Fruit fly (Drosophila melanogaster) whole organism, wandering third instar larva: ENCODE measurements around the gene CG10005.

Experiments
- Abd-B ChIP-seq: fragments of >200 bp; optimal IDR thresholded peaks from 2 replicates; lab custom pipeline; 2017; ENCODE audit warnings: missing biosample characterization, missing genetic modification characterization
- CG32264 ChIP-seq: fragments of 200-800 bp; sonication (Bioruptor generic); optimal IDR thresholded peaks from 2 replicates; lab custom pipeline; 2016; ENCODE audit warnings: missing biosample characterization, missing genetic modification characterization
- CG9705 ChIP-seq: fragments of 200-800 bp; sonication (Bioruptor generic); optimal IDR thresholded peaks from 2 replicates; lab custom pipeline; 2018; ENCODE audit warnings: missing biosample characterization, mild to moderate bottlenecking, missing genetic modification characterization
- CrebA ChIP-seq: fragments of 200-800 bp; sonication (Bioruptor generic); optimal IDR thresholded peaks from 2 replicates; lab custom pipeline; 2016; ENCODE audit warnings: missing biosample characterization, mild to moderate bottlenecking, missing genetic modification characterization, borderline replicate concordance
- Dfd ChIP-seq: fragments of >200 bp; optimal IDR thresholded peaks from 2 replicates; lab custom pipeline; 2017; ENCODE audit warnings: missing biosample characterization, missing genetic modification characterization
- Dif ChIP-seq: fragments of 200-275, 200-300 bp; sonication (Bioruptor generic); optimal IDR thresholded peaks from 2 replicates; lab custom pipeline; 2018; ENCODE audit warnings: missing biosample characterization, missing genetic modification characterization; ENCODE audit not compliant: partially characterized antibody
- GATAd ChIP-seq: sonication (Bioruptor generic); optimal IDR thresholded peaks from 2 replicates; lab custom pipeline; 2016; ENCODE audit warnings: missing biosample characterization, missing genetic modification characterization
- HLH106 ChIP-seq: fragments of 200-800 bp; optimal IDR thresholded peaks from 3 replicates; lab custom pipeline; 2019; ENCODE audit warnings: missing biosample characterization, mild to moderate bottlenecking, missing genetic modification characterization, moderate library complexity
- Hnf4 ChIP-seq: fragments of 200-800 bp; sonication (Bioruptor generic); optimal IDR thresholded peaks from 2 replicates; lab custom pipeline; 2016; ENCODE audit warnings: missing biosample characterization, mild to moderate bottlenecking, missing genetic modification characterization
- Hr83 ChIP-seq: fragments of 200-300 bp; sonication (Bioruptor generic); optimal IDR thresholded peaks from 2 replicates; lab custom pipeline; 2016; ENCODE audit warnings: missing biosample characterization, mild to moderate bottlenecking, missing genetic modification characterization, moderate library complexity; ENCODE audit not compliant: poor library complexity, severe bottlenecking
- Jra ChIP-seq: sonication (Bioruptor generic); optimal IDR thresholded peaks from 2 replicates; lab custom pipeline; 2016; ENCODE audit warnings: missing biosample characterization, missing genetic modification characterization
- Mio ChIP-seq: sonication (Bioruptor generic); optimal IDR thresholded peaks from 2 replicates; lab custom pipeline; 2016; ENCODE audit warnings: missing biosample characterization, missing genetic modification characterization
- Myc ChIP-seq: fragments of >200 bp; optimal IDR thresholded peaks from 2 replicates; lab custom pipeline; 2017
- N ChIP-seq: fragments of >200 bp; optimal IDR thresholded peaks from 2 replicates; lab custom pipeline; 2018; ENCODE audit warnings: missing biosample characterization, missing external identifiers, missing genetic modification characterization
- OdsH ChIP-seq: fragments of 200-800 bp; sonication (Bioruptor generic); optimal IDR thresholded peaks from 2 replicates; lab custom pipeline; 2016; ENCODE audit warnings: missing biosample characterization, mild to moderate bottlenecking, missing genetic modification characterization
- Rel ChIP-seq, 2 experiments: fragments of 200-800 bp; sonication (Bioruptor generic) in 1 of 2; optimal IDR thresholded peaks; 2 replicates in 1 of 2; 3 replicates in 1 of 2; lab custom pipeline; 2016 to 2019; ENCODE audit warnings: mild to moderate bottlenecking in 2 of 2, missing biosample characterization in 2 of 2, missing genetic modification characterization in 2 of 2, moderate library complexity in 1 of 2
- Sp1 ChIP-seq: fragments of 200-800 bp; sonication (Bioruptor generic); optimal IDR thresholded peaks from 3 replicates; lab custom pipeline; 2019; ENCODE audit warnings: missing biosample characterization, mild to moderate bottlenecking, missing genetic modification characterization, moderate library complexity
- Vsx2 ChIP-seq: fragments of 200-300, 225-300 bp; sonication (Bioruptor generic); optimal IDR thresholded peaks from 2 replicates; lab custom pipeline; 2018; ENCODE audit warnings: missing biosample characterization, missing genetic modification characterization; ENCODE audit not compliant: partially characterized antibody
- br ChIP-seq: fragments of 200-800 bp; sonication (Bioruptor generic); optimal IDR thresholded peaks from 2 replicates; lab custom pipeline; 2016; ENCODE audit warnings: missing biosample characterization, missing genetic modification characterization
- brk ChIP-seq: fragments of 200-800 bp; sonication (Bioruptor generic); optimal IDR thresholded peaks from 2 replicates; lab custom pipeline; 2016; ENCODE audit warnings: missing biosample characterization, mild to moderate bottlenecking, missing genetic modification characterization
- dl ChIP-seq, 2 experiments: fragments of 175-275, 200-275 bp in 1 of 2; fragments of 200-275 bp in 1 of 2; sonication (Bioruptor generic); optimal IDR thresholded peaks; lab custom pipeline; 2018; ENCODE audit warnings: mild to moderate bottlenecking in 2 of 2, missing biosample characterization in 2 of 2, missing genetic modification characterization in 2 of 2, moderate library complexity in 2 of 2; ENCODE audit not compliant: partially characterized antibody in 2 of 2, insufficient read depth in 1 of 2
- dmrt93B ChIP-seq: fragments of 200-800 bp; sonication (Bioruptor generic); optimal IDR thresholded peaks from 2 replicates; lab custom pipeline; 2018; ENCODE audit warnings: missing biosample characterization, mild to moderate bottlenecking, missing genetic modification characterization
- dsf ChIP-seq: sonication (Bioruptor generic); optimal IDR thresholded peaks from 2 replicates; lab custom pipeline; 2016; ENCODE audit warnings: missing biosample characterization, missing genetic modification characterization, borderline replicate concordance
- ey ChIP-seq: fragments of 200-800 bp; sonication (Bioruptor generic); optimal IDR thresholded peaks from 2 replicates; lab custom pipeline; 2016; ENCODE audit warnings: missing biosample characterization, missing genetic modification characterization
- foxo ChIP-seq, 2 experiments: fragments of 200-800 bp; sonication (Bioruptor generic); optimal IDR thresholded peaks; 2 replicates in 1 of 2; 3 replicates in 1 of 2; lab custom pipeline; 2016 to 2017; ENCODE audit warnings: missing biosample characterization in 2 of 2, missing genetic modification characterization in 2 of 2
- fru ChIP-seq: fragments of 200-800 bp; sonication (Bioruptor generic); optimal IDR thresholded peaks from 3 replicates; lab custom pipeline; 2016; ENCODE audit warnings: missing biosample characterization, mild to moderate bottlenecking, missing genetic modification characterization
- h ChIP-seq: fragments of 200-800 bp; sonication (Bioruptor generic); optimal IDR thresholded peaks from 3 replicates; lab custom pipeline; 2016; ENCODE audit warnings: missing biosample characterization, mild to moderate bottlenecking, missing genetic modification characterization
- jim ChIP-seq: fragments of 175-275, 200-325 bp; sonication (Bioruptor generic); optimal IDR thresholded peaks from 2 replicates; lab custom pipeline; 2016; ENCODE audit warnings: missing biosample characterization, mild to moderate bottlenecking, missing genetic modification characterization
- lola ChIP-seq: fragments of >200 bp; optimal IDR thresholded peaks from 2 replicates; lab custom pipeline; 2017; ENCODE audit warnings: missing biosample characterization, missing genetic modification characterization
- pan ChIP-seq: fragments of >200 bp; optimal IDR thresholded peaks from 2 replicates; lab custom pipeline; 2017
- psq ChIP-seq: fragments of 200-800 bp; sonication (Bioruptor generic); optimal IDR thresholded peaks from 3 replicates; lab custom pipeline; 2017; ENCODE audit warnings: missing biosample characterization, mild to moderate bottlenecking, missing genetic modification characterization, moderate library complexity
- rgr ChIP-seq: fragments of 200-800 bp; sonication (Bioruptor generic); optimal IDR thresholded peaks from 3 replicates; lab custom pipeline; 2016; ENCODE audit warnings: missing biosample characterization, mild to moderate bottlenecking, missing genetic modification characterization
- sage ChIP-seq: fragments of 200-800 bp; sonication (Bioruptor generic); optimal IDR thresholded peaks from 2 replicates; lab custom pipeline; 2016; ENCODE audit warnings: missing biosample characterization, mild to moderate bottlenecking, missing genetic modification characterization
- sv ChIP-seq: fragments of 200-800 bp; sonication (Bioruptor generic); optimal IDR thresholded peaks from 3 replicates; lab custom pipeline; 2016; ENCODE audit warnings: missing biosample characterization, missing genetic modification characterization
- tai ChIP-seq: sonication (Bioruptor generic); optimal IDR thresholded peaks from 2 replicates; lab custom pipeline; 2016; ENCODE audit warnings: missing biosample characterization, missing genetic modification characterization
- woc ChIP-seq: sonication (Bioruptor generic); optimal IDR thresholded peaks from 2 replicates; lab custom pipeline; 2016; ENCODE audit warnings: missing biosample characterization, mild to moderate bottlenecking, missing genetic modification characterization

Gene CG10005

DNA sequence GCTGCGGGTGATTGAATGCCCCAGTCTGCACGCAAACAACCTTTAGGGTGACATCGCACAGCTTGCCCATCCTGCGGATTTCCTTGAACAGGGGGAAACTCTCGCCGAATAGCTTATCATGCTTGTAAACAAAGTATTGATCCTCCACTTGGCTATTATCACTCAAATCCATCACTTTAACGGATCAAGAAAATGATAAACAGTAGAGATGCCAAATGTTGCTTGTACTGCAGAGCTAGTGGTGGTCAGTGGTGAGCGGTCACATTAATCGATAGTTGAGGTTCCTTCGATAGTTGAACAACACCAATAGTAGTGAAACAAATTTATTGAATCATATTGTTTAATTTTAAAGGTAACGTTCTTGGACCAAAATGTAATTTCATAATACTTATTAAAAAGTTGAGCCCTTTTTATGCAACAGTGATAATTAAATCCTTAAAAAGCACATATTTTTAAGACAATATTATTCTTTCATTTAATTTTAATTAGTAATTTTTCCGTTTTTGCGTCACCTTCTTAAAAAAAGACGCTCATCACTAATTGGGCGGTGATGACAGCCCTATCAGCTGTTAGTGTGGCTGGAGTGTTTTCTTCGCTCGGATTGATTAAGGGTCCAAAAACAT lies 33.3 kb upstream of the CG10005 start, which contains the start of the genes KLHL18 and GCC185:
Gene KLHL18, minus strand, starts transcription at position 233 of the 623 bp plus-strand sequence.
Gene GCC185, plus strand, starts transcription at position 571 of the 623 bp plus-strand sequence.
- TF ChIP-seq Rel (GFP tag; optimal IDR thresholded peaks at IDR 0.05; lab: Kevin White, UChicago): no peak
- TF ChIP-seq Rel (tag; optimal IDR thresholded peaks at IDR 0.05; lab: Kevin White, UChicago): peak; percentile 10
- TF ChIP-seq foxo (GFP tag; optimal IDR thresholded peaks at IDR 0.05; lab: Kevin White, UChicago): peak in 1 of 2 experiments; percentile 89
- no peak for TF ChIP-seq Hr83 (GFP tag; lab: Kevin White, UChicago)
- no peak for TF ChIP-seq tai (GFP tag; lab: Kevin White, UChicago)
- TF ChIP-seq Dif (GFP tag; lab: Kevin White, UChicago): no peak
- no peak for TF ChIP-seq Jra (GFP tag; lab: Kevin White, UChicago)
- no peak for TF ChIP-seq lola (GFP tag; lab: Kevin White, UChicago)
- no peak for TF ChIP-seq Hnf4
- TF ChIP-seq Mio (GFP tag; lab: Kevin White, UChicago): no peak
- no peak for TF ChIP-seq pan (lab: Kevin White, UChicago)
- TF ChIP-seq Sp1: peak; percentile 76
- TF ChIP-seq h: peak; percentile 84
- TF ChIP-seq N (GFP tag; lab: Kevin White, UChicago): no peak
- TF ChIP-seq dmrt93B: peak; percentile 84
- TF ChIP-seq rgr (GFP tag; lab: Kevin White, UChicago): peak; percentile 85
- TF ChIP-seq woc (GFP tag; lab: Kevin White, UChicago): peak; percentile 93
- TF ChIP-seq jim (GFP tag; lab: Kevin White, UChicago): no peak
- peak; percentile 54 for TF ChIP-seq GATAd (GFP tag; lab: Kevin White, UChicago)
- peak; percentile 82 for TF ChIP-seq fru (GFP tag; lab: Kevin White, UChicago)
- TF ChIP-seq br (GFP tag; lab: Kevin White, UChicago): peak; percentile 61
- TF ChIP-seq CG9705: peak; percentile 72
- peak; percentile 80 for TF ChIP-seq sv (GFP tag; lab: Kevin White, UChicago)
- peak; percentile 91 for TF ChIP-seq HLH106 (tag; lab: Kevin White, UChicago)
- TF ChIP-seq CrebA (GFP tag; lab: Kevin White, UChicago): no peak
- TF ChIP-seq sage: no peak
- TF ChIP-seq OdsH (GFP tag; lab: Kevin White, UChicago): peak; percentile 78
- no peak for TF ChIP-seq Abd-B
- TF ChIP-seq brk (GFP tag; lab: Kevin White, UChicago): no peak
- TF ChIP-seq dsf: peak; percentile 69
- TF ChIP-seq dl (GFP tag; optimal IDR thresholded peaks at IDR 0.05; lab: Kevin White, UChicago; ENCODE audit: insufficient read depth in 1 of 2, partially characterized antibody in 2 of 2): no peak
- peak; percentile 78 for TF ChIP-seq ey
- peak; percentile 86 for TF ChIP-seq Myc (lab: Kevin White, UChicago)
- no peak for TF ChIP-seq CG32264
- no peak for TF ChIP-seq Dfd (GFP tag; lab: Kevin White, UChicago)
- no peak for TF ChIP-seq Vsx2 (GFP tag; lab: Kevin White, UChicago)
- peak; percentile 78 for TF ChIP-seq psq (GFP tag; lab: Kevin White, UChicago)

DNA sequence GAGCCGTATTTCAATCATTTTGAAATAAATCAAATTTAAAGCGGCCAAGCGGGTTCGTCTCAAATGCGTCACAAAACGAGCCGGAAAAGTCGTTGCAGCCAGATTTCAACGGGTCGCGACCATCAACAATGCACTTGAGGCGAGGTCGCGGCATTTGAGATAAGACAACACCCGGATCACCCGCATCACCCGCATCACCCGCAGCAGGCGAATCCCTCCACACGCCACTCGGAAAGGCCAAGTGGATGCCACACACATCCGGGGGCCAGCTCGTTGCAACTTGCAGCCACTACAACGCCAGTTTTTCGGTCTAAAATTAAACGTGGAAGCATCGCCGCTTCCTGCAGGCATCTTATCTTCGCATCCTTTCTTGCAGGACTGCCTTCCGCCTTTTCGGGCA lies 29.4 kb upstream of the CG10005 start:
- TF ChIP-seq Jra (GFP tag; lab: Kevin White, UChicago): no peak
- TF ChIP-seq Abd-B: no peak
- no peak for TF ChIP-seq sage
- TF ChIP-seq Myc (lab: Kevin White, UChicago): no peak
- TF ChIP-seq dl (GFP tag; optimal IDR thresholded peaks at IDR 0.05; lab: Kevin White, UChicago; ENCODE audit: insufficient read depth in 1 of 2, partially characterized antibody in 2 of 2): no peak
- no peak for TF ChIP-seq lola (GFP tag; lab: Kevin White, UChicago)
- TF ChIP-seq h: no peak
- TF ChIP-seq Sp1: no peak
- no peak for TF ChIP-seq jim (GFP tag; lab: Kevin White, UChicago)
- TF ChIP-seq brk (GFP tag; lab: Kevin White, UChicago): no peak
- TF ChIP-seq woc (GFP tag; lab: Kevin White, UChicago): no peak
- no peak for TF ChIP-seq Hr83 (GFP tag; lab: Kevin White, UChicago)
- TF ChIP-seq CG9705: no peak
